Fruit fly (Drosophila melanogaster): Measurements from ENCODE around the gene CG31230.

DNA sequence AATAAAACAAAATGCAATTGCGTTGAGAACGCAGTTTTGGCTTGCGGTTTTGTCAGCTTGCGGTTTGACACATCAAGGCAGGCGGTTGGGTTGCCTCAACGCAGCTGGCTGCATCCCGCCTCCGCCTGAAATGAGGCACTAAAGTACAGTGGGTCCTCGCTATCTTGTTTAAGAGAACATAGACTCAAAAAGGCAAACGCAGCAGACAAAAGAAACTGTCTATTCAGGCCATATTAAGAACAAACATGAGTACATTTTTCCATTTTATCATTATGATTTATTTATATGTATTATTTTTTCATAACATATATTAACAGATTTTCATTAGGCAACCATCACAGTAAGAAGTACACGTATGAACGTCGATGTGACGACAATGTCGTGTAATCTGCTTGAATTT is 31.8 kb upstream of the CG31230 start:
- TF ChIP-seq CG8478 (optimal IDR thresholded peaks at IDR 0.05) (no peak), CTCF (optimal IDR thresholded peaks at IDR 0.05) (no peak)

Data from S2 (cell line).